Fruit fly (Drosophila melanogaster): Measurements from ENCODE around the gene Eig71Ef.

Gene Eig71Ef

dm6 chr3L:15610109-15610508 is 47.1 kb downstream of the Eig71Ef start, which contains the start of gene CG7650 (continued):
- TF ChIP-seq nerfin-2 (GFP tag; IDR thresholded peaks at IDR 0.05; ENCODE audit: partially characterized antibody) (peak; percentile 60; the same call in 1 of the 2 replicates), Nf-YC (tag; optimal IDR thresholded peaks at IDR 0.05) (no peak), CG15479 (GFP tag; optimal IDR thresholded peaks at IDR 0.05) (no peak), corto (GFP tag; optimal IDR thresholded peaks at IDR 0.05) (no peak), exex (tag; optimal IDR thresholded peaks at IDR 0.05) (peak; percentile 68), ERR (GFP tag; optimal IDR thresholded peaks at IDR 0.05) (no peak), Dip3 (GFP tag; optimal IDR thresholded peaks at IDR 0.05) (no peak), CG8359 (GFP tag; optimal IDR thresholded peaks at IDR 0.05; ENCODE audit: borderline replicate concordance) (no peak), luna (GFP tag; optimal IDR thresholded peaks at IDR 0.05) (no peak), CG33557 (GFP tag; optimal IDR thresholded peaks at IDR 0.05) (no peak), zfh2 (GFP tag; optimal IDR thresholded peaks at IDR 0.05) (no peak), psq (GFP tag; optimal IDR thresholded peaks at IDR 0.05) (no peak), GATAe (GFP tag; conservative IDR thresholded peaks at IDR 0.05) (no peak), jigr1 (GFP tag; IDR thresholded peaks at IDR 0.05) (no peak), pzg (GFP tag; optimal IDR thresholded peaks at IDR 0.05) (peak; percentile 81), CG18764 (GFP tag; optimal IDR thresholded peaks at IDR 0.05) (no peak), CG34422 (GFP tag; IDR thresholded peaks at IDR 0.05) (no peak), chinmo (GFP tag; IDR thresholded peaks at IDR 0.05; ENCODE audit: partially characterized antibody) (peak; percentile 87; the same call in 2 of the 4 replicates), h (optimal IDR thresholded peaks at IDR 0.05) (no peak), peb (GFP tag; IDR thresholded peaks at IDR 0.05) (no peak), ara (GFP tag; IDR thresholded peaks at IDR 0.05) (no peak), CG16779 (GFP tag; IDR thresholded peaks at IDR 0.05) (no peak), maf-S (GFP tag; optimal IDR thresholded peaks at IDR 0.05) (no peak), Bteb2 (GFP tag; optimal IDR thresholded peaks at IDR 0.05) (no peak), CG13287 (GFP tag; IDR thresholded peaks at IDR 0.05; ENCODE audit: partially characterized antibody) (peak; percentile 97), tll (GFP tag; optimal IDR thresholded peaks at IDR 0.05) (no peak), hbn (GFP tag; IDR thresholded peaks at IDR 0.05; ENCODE audit: partially characterized antibody) (peak; percentile 97), otp (GFP tag; IDR thresholded peaks at IDR 0.05) (no peak), E2f1 (GFP tag; IDR thresholded peaks at IDR 0.05) (no peak), CG17612 (GFP tag; IDR thresholded peaks at IDR 0.05) (no peak), Opbp (GFP tag; IDR thresholded peaks at IDR 0.05; ENCODE audit: partially characterized antibody) (peak; percentile 88), Hand (GFP tag; optimal IDR thresholded peaks at IDR 0.05) (no peak), CG17186 (GFP tag; optimal IDR thresholded peaks at IDR 0.05) (no peak), caup (GFP tag; optimal IDR thresholded peaks at IDR 0.05; ENCODE audit: severe bottlenecking) (no peak), CG30431 (GFP tag; optimal IDR thresholded peaks at IDR 0.05) (no peak), Oaz (GFP tag; IDR thresholded peaks at IDR 0.05) (no peak), chif (GFP tag; optimal IDR thresholded peaks at IDR 0.05) (no peak), CG4617 (GFP tag; optimal IDR thresholded peaks at IDR 0.05; ENCODE audit: borderline replicate concordance) (peak; percentile 91), MBD-R2 (GFP tag; IDR thresholded peaks at IDR 0.05) (peak; percentile 68), Camta (GFP tag; optimal IDR thresholded peaks at IDR 0.05) (no peak), CG1602 (GFP tag; optimal IDR thresholded peaks at IDR 0.05) (no peak), gem (tag; optimal IDR thresholded peaks at IDR 0.05) (no peak), slbo (GFP tag; IDR thresholded peaks at IDR 0.05) (no peak), ranshi (GFP tag; IDR thresholded peaks at IDR 0.05) (no peak), Myb (GFP tag; optimal IDR thresholded peaks at IDR 0.05) (peak; percentile 28), aop (GFP tag; IDR thresholded peaks at IDR 0.05) (no peak), BEAF-32 (GFP tag; optimal IDR thresholded peaks at IDR 0.05) (peak; percentile 87), Sin3A (optimal IDR thresholded peaks at IDR 0.05) (no peak), CoRest (tag; optimal IDR thresholded peaks at IDR 0.05) (no peak), lmd (GFP tag; IDR thresholded peaks at IDR 0.05) (no peak), ems (GFP tag; optimal IDR thresholded peaks at IDR 0.05) (no peak), Sry-δ (GFP tag; optimal IDR thresholded peaks at IDR 0.05) (peak; percentile 73)

All from whole organism, embryonic.